Fruit fly (Drosophila melanogaster) whole organism, wandering third instar larva: ENCODE measurements around the gene CG3355.

Experiments used
- Dif ChIP-seq: fragments of 200-275, 200-300 bp; sonication (Bioruptor generic); optimal IDR thresholded peaks from 2 replicates; lab custom pipeline; 2018; ENCODE audit warnings: missing biosample characterization, missing genetic modification characterization; ENCODE audit not compliant: partially characterized antibody
- Vsx2 ChIP-seq: fragments of 200-300, 225-300 bp; sonication (Bioruptor generic); optimal IDR thresholded peaks from 2 replicates; lab custom pipeline; 2018; ENCODE audit warnings: missing biosample characterization, missing genetic modification characterization; ENCODE audit not compliant: partially characterized antibody
- ey ChIP-seq: fragments of 200-800 bp; sonication (Bioruptor generic); optimal IDR thresholded peaks from 2 replicates; lab custom pipeline; 2016; ENCODE audit warnings: missing biosample characterization, missing genetic modification characterization
- fru ChIP-seq: fragments of 200-800 bp; sonication (Bioruptor generic); optimal IDR thresholded peaks from 3 replicates; lab custom pipeline; 2016; ENCODE audit warnings: missing biosample characterization, mild to moderate bottlenecking, missing genetic modification characterization
- lola ChIP-seq: fragments of >200 bp; optimal IDR thresholded peaks from 2 replicates; lab custom pipeline; 2017; ENCODE audit warnings: missing biosample characterization, missing genetic modification characterization
- pan ChIP-seq: fragments of >200 bp; optimal IDR thresholded peaks from 2 replicates; lab custom pipeline; 2017
- sage ChIP-seq: fragments of 200-800 bp; sonication (Bioruptor generic); optimal IDR thresholded peaks from 2 replicates; lab custom pipeline; 2016; ENCODE audit warnings: missing biosample characterization, mild to moderate bottlenecking, missing genetic modification characterization

dm6 chr2L:4640996-4641395 is 10.2 kb upstream of the CG3355 start, which contains the start of gene BG642163:
- TF ChIP-seq Vsx2 (GFP tag; lab: Kevin White, UChicago), result no peak
- no peak for TF ChIP-seq pan
- TF ChIP-seq lola (GFP tag; lab: Kevin White, UChicago), result no peak
- TF ChIP-seq Dif (GFP tag; lab: Kevin White, UChicago), result no peak
- no peak for TF ChIP-seq sage (GFP tag; lab: Kevin White, UChicago)
- no peak for TF ChIP-seq ey (GFP tag; lab: Kevin White, UChicago)
- TF ChIP-seq fru (GFP tag; lab: Kevin White, UChicago), result no peak
